Fruit fly (Drosophila melanogaster) whole organism: ENCODE data around the gene CG2006.

Source experiments
- CG8478 ChIP-seq: fragments of >200 bp; optimal IDR thresholded peaks from 2 replicates; lab custom pipeline; 2018; ENCODE audit warnings: inconsistent platforms
- Dll ChIP-seq: fragments of >200 bp; optimal IDR thresholded peaks from 2 replicates; lab custom pipeline; 2017
- EcR ChIP-seq, 2 experiments: fragments of >200 bp; optimal IDR thresholded peaks; 2 replicates each; lab custom pipeline; 2017; ENCODE audit warnings: missing biosample characterization in 2 of 2, missing genetic modification characterization in 2 of 2, missing genetic modification reagents in 2 of 2
- psq ChIP-seq: fragments of >200 bp; optimal IDR thresholded peaks from 2 replicates; lab custom pipeline; 2017

DNA sequence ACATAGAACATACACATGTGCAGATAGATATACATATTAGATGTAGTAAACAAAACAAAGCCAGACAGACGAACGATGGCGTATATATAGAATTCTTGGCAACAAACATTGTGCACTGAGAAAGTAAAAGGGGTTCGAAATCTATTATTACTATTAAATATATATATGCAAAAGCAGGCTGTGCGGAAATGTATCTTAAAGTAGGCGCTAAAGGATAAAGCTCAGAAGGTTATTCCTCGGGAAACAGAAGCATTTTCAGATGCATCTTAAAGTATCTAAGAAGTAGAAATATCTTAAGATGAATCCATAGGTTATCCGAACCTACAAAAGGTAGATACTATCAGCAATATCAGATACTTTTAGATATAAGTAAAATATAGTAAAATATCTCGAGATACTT lies 6.5 kb downstream of the CG2006 start:
- TF ChIP-seq CG8478 (lab: Kevin White, UChicago), result no peak
- no peak for TF ChIP-seq EcR (GFP tag; optimal IDR thresholded peaks at IDR 0.05; lab: Kevin White, UChicago)
- no peak for TF ChIP-seq Dll
- TF ChIP-seq psq (lab: Kevin White, UChicago), result no peak
